Fruit fly (Drosophila melanogaster) whole organism, prepupa: ENCODE measurements around the gene Sfmbt.
A peak's percentile ranks its signal among the peaks of the same experiment; 100 is the strongest.

Source experiments
- Blimp-1 ChIP-seq: fragments of 200-800 bp; sonication (Bioruptor generic); optimal IDR thresholded peaks from 3 replicates; lab custom pipeline; 2017; ENCODE audit warnings: missing biosample characterization, missing genetic modification characterization, mild to moderate bottlenecking, moderate library complexity, missing genetic modification reagents
- CG10631 ChIP-seq: fragments of 200-800 bp; sonication (Bioruptor generic); optimal IDR thresholded peaks from 2 replicates; lab custom pipeline; 2016; ENCODE audit warnings: missing biosample characterization, missing genetic modification characterization
- CG10669 ChIP-seq: fragments of 200-800 bp; sonication (Bioruptor generic); optimal IDR thresholded peaks from 3 replicates; lab custom pipeline; 2018; ENCODE audit warnings: missing biosample characterization, mild to moderate bottlenecking, missing genetic modification characterization, moderate library complexity
- CG11762 ChIP-seq: fragments of 200-800 bp; sonication (Bioruptor generic); optimal IDR thresholded peaks from 3 replicates; lab custom pipeline; 2016; ENCODE audit warnings: missing biosample characterization, missing genetic modification characterization; ENCODE audit not compliant: insufficient read depth
- CG15336 ChIP-seq: fragments of 200-800 bp; sonication (Bioruptor generic); IDR thresholded peaks from 2 replicates; pipeline ENCODE4 v1.3.6; 2022; ENCODE audit warnings: missing biosample characterization, missing genetic modification characterization
- CG32006 ChIP-seq: fragments of 200-800 bp; sonication (Bioruptor generic); optimal IDR thresholded peaks from 3 replicates; lab custom pipeline; 2017; ENCODE audit warnings: missing biosample characterization, mild to moderate bottlenecking, missing genetic modification characterization
- CG34406 ChIP-seq: fragments of 200-800 bp; sonication (Bioruptor generic); optimal IDR thresholded peaks from 3 replicates; lab custom pipeline; 2016; ENCODE audit warnings: missing biosample characterization, missing genetic modification characterization
- CG3919 ChIP-seq: fragments of 200-800 bp; sonication (Bioruptor generic); optimal IDR thresholded peaks from 3 replicates; lab custom pipeline; 2016; ENCODE audit warnings: missing biosample characterization, missing genetic modification characterization
- CG4318 ChIP-seq: fragments of 200-800 bp; sonication (Bioruptor generic); optimal IDR thresholded peaks from 3 replicates; lab custom pipeline; 2017; ENCODE audit warnings: missing biosample characterization, mild to moderate bottlenecking, missing genetic modification characterization
- CG6163 ChIP-seq: fragments of 200-800 bp; sonication (Bioruptor generic); IDR thresholded peaks from 3 replicates; pipeline ENCODE4 v1.3.6; 2022; ENCODE audit warnings: missing biosample characterization, missing genetic modification characterization
- CG6276 ChIP-seq: fragments of 200-800 bp; sonication (Bioruptor generic); optimal IDR thresholded peaks from 2 replicates; lab custom pipeline; 2017; ENCODE audit warnings: missing biosample characterization, mild to moderate bottlenecking, missing genetic modification characterization
- CG6808 ChIP-seq: fragments of 200-800 bp; sonication (Bioruptor generic); optimal IDR thresholded peaks from 3 replicates; lab custom pipeline; 2017; ENCODE audit warnings: missing biosample characterization, missing genetic modification characterization, mild to moderate bottlenecking, moderate library complexity, missing genetic modification reagents
- CG6854 ChIP-seq: fragments of 200-800 bp; sonication (Bioruptor generic); optimal IDR thresholded peaks from 2 replicates; lab custom pipeline; 2017; ENCODE audit warnings: missing biosample characterization, mild to moderate bottlenecking, missing genetic modification characterization
- CG7368 ChIP-seq: fragments of 200-800 bp; sonication (Bioruptor generic); optimal IDR thresholded peaks from 3 replicates; lab custom pipeline; 2016; ENCODE audit warnings: missing biosample characterization, missing genetic modification characterization
- CG8119 ChIP-seq: fragments of 200-800 bp; sonication (Bioruptor generic); IDR thresholded peaks from 3 replicates; pipeline ENCODE4 v1.3.6; 2022; ENCODE audit warnings: missing biosample characterization, missing genetic modification characterization
- Eip78C ChIP-seq: fragments of 200-800 bp; sonication (Bioruptor generic); peaks from one replicate; lab custom pipeline; 2016; ENCODE audit warnings: missing biosample characterization, missing genetic modification characterization
- Eip93F ChIP-seq: fragments of 200-800 bp; sonication (Bioruptor generic); optimal IDR thresholded peaks from 2 replicates; lab custom pipeline; 2016; ENCODE audit warnings: missing biosample characterization, mild to moderate bottlenecking, missing genetic modification characterization
- Ets21C ChIP-seq: fragments of 200-800 bp; sonication (Bioruptor generic); optimal IDR thresholded peaks from 3 replicates; lab custom pipeline; 2016; ENCODE audit warnings: missing biosample characterization, missing genetic modification characterization
- Ets96B ChIP-seq: fragments of 200-800 bp; optimal IDR thresholded peaks from 2 replicates; lab custom pipeline; 2019; ENCODE audit warnings: missing biosample characterization, mild to moderate bottlenecking, missing genetic modification characterization, moderate library complexity
- Gug ChIP-seq: fragments of 200-800 bp; sonication (Bioruptor generic); IDR thresholded peaks from 2 replicates; pipeline ENCODE4 v1.3.6; 2022; ENCODE audit warnings: missing biosample characterization, missing genetic modification characterization
- Hr39 ChIP-seq: fragments of 200-800 bp; sonication (Bioruptor generic); optimal IDR thresholded peaks from 2 replicates; lab custom pipeline; 2016; ENCODE audit warnings: missing biosample characterization, missing genetic modification characterization
- Hr4 ChIP-seq: fragments of 200-800 bp; sonication (Bioruptor generic); optimal IDR thresholded peaks from 3 replicates; lab custom pipeline; 2016; ENCODE audit warnings: missing biosample characterization, missing genetic modification characterization
- Met ChIP-seq: fragments of 200-800 bp; sonication (Bioruptor generic); optimal IDR thresholded peaks from 3 replicates; lab custom pipeline; 2016; ENCODE audit warnings: missing biosample characterization, missing genetic modification characterization
- OdsH ChIP-seq: fragments of 200-800 bp; sonication (Bioruptor generic); optimal IDR thresholded peaks from 3 replicates; lab custom pipeline; 2016; ENCODE audit warnings: missing biosample characterization, missing genetic modification characterization
- Sox102F ChIP-seq: fragments of 200-800 bp; sonication (Bioruptor generic); optimal IDR thresholded peaks from 2 replicates; lab custom pipeline; 2016; ENCODE audit warnings: missing biosample characterization, mild to moderate bottlenecking, missing genetic modification characterization
- Sox14 ChIP-seq: fragments of 200-800 bp; sonication (Bioruptor generic); optimal IDR thresholded peaks from 3 replicates; lab custom pipeline; 2016; ENCODE audit warnings: missing biosample characterization, missing genetic modification characterization
- acj6 ChIP-seq: fragments of 200-800 bp; sonication (Bioruptor generic); optimal IDR thresholded peaks from 3 replicates; lab custom pipeline; 2016; ENCODE audit warnings: missing biosample characterization, missing genetic modification characterization
- dsx ChIP-seq: fragments of 200-800 bp; optimal IDR thresholded peaks from 3 replicates; lab custom pipeline; 2019; ENCODE audit warnings: missing biosample characterization, mild to moderate bottlenecking, missing genetic modification characterization, moderate library complexity; ENCODE audit not compliant: poor library complexity, severe bottlenecking
- esn ChIP-seq: fragments of 200-800 bp; sonication (Bioruptor generic); optimal IDR thresholded peaks from 2 replicates; lab custom pipeline; 2016; ENCODE audit warnings: missing biosample characterization, mild to moderate bottlenecking, missing genetic modification characterization, moderate library complexity
- fd59A ChIP-seq: fragments of 200-800 bp; sonication (Bioruptor generic); optimal IDR thresholded peaks from 2 replicates; lab custom pipeline; 2017; ENCODE audit warnings: missing biosample characterization, mild to moderate bottlenecking, missing genetic modification characterization, missing genetic modification reagents
- fd85E ChIP-seq: fragments of 200-800 bp; sonication (Bioruptor generic); optimal IDR thresholded peaks from 3 replicates; lab custom pipeline; 2016; ENCODE audit warnings: missing biosample characterization, missing genetic modification characterization
- fkh ChIP-seq: fragments of 200-800 bp; sonication (Bioruptor generic); optimal IDR thresholded peaks from 3 replicates; lab custom pipeline; 2017; ENCODE audit warnings: missing biosample characterization, mild to moderate bottlenecking, missing genetic modification characterization, moderate library complexity
- lz ChIP-seq: fragments of 200-800 bp; sonication (Bioruptor generic); optimal IDR thresholded peaks from 3 replicates; lab custom pipeline; 2016; ENCODE audit warnings: missing biosample characterization, missing genetic modification characterization
- salr ChIP-seq, 2 experiments: fragments of 200-800 bp; sonication (Bioruptor generic); optimal IDR thresholded peaks; 3 replicates each; lab custom pipeline; 2016 to 2018; ENCODE audit warnings: missing biosample characterization in 2 of 2, missing genetic modification characterization in 2 of 2, mild to moderate bottlenecking in 1 of 2
- spab ChIP-seq: fragments of 200-800 bp; sonication (Bioruptor generic); optimal IDR thresholded peaks from 2 replicates; lab custom pipeline; 2017; ENCODE audit warnings: missing biosample characterization, mild to moderate bottlenecking, missing genetic modification characterization, missing genetic modification reagents
- ss ChIP-seq, 2 experiments: fragments of 200-800 bp; sonication (Bioruptor generic); optimal IDR thresholded peaks; 2 replicates in 1 of 2; 3 replicates in 1 of 2; lab custom pipeline; 2017 to 2018; ENCODE audit warnings: mild to moderate bottlenecking in 2 of 2, missing biosample characterization in 2 of 2, missing genetic modification characterization in 2 of 2, moderate library complexity in 1 of 2
- vri ChIP-seq: fragments of 200-800 bp; sonication (Bioruptor generic); optimal IDR thresholded peaks from 3 replicates; lab custom pipeline; 2016; ENCODE audit warnings: missing biosample characterization, mild to moderate bottlenecking, missing genetic modification characterization

The Sfmbt gene

dm6 chr2L:13164994-13165801, 11.4 kb downstream of the Sfmbt start, which contains the start of gene Sirt1 (continued):
- TF ChIP-seq Blimp-1 (GFP tag; lab: Kevin White, UChicago): peak; percentile 78
- TF ChIP-seq Eip78C (GFP tag; lab: Kevin White, UChicago): peak; percentile 90
- peak; percentile 89 for TF ChIP-seq OdsH (GFP tag; lab: Kevin White, UChicago)
- TF ChIP-seq fd59A (GFP tag; lab: Kevin White, UChicago): peak; percentile 75
- peak; percentile 82 for TF ChIP-seq lz
- peak; percentile 81 for TF ChIP-seq CG3919 (GFP tag; lab: Kevin White, UChicago)
- peak; percentile 86 for TF ChIP-seq CG4318
- TF ChIP-seq Ets96B (tag; lab: Kevin White, UChicago): peak; percentile 87
- peak; percentile 39 for TF ChIP-seq fkh (GFP tag; lab: Kevin White, UChicago)
- peak; percentile 85 for TF ChIP-seq Hr39
- peak; percentile 70 for TF ChIP-seq dsx (GFP tag; lab: Kevin White, UChicago)
- peak; percentile 26 for TF ChIP-seq Eip93F
- peak; percentile 78 for TF ChIP-seq CG8119
- peak; percentile 74 for TF ChIP-seq Sox14
- TF ChIP-seq fd85E: no peak
- no peak for TF ChIP-seq vri
- peak; percentile 82 for TF ChIP-seq CG15336 (GFP tag; lab: Robert Waterston, UW)
- TF ChIP-seq Met (GFP tag; lab: Kevin White, UChicago): peak; percentile 81
- peak; percentile 87 for TF ChIP-seq CG34406 (GFP tag; lab: Kevin White, UChicago)
- TF ChIP-seq CG6163 (GFP tag; lab: Robert Waterston, UW): no peak; the same call in 2 of the 3 replicates
- no peak; the same call in none of the 2 replicates for TF ChIP-seq Gug (GFP tag; lab: Robert Waterston, UW)
- TF ChIP-seq esn: peak; percentile 85
- peak; percentile 80 for TF ChIP-seq CG6276 (GFP tag; lab: Kevin White, UChicago)
- peak; percentile 66 for TF ChIP-seq CG7368 (GFP tag; lab: Kevin White, UChicago)
- peak; percentile 74 for TF ChIP-seq CG11762 (GFP tag; lab: Kevin White, UChicago)
- TF ChIP-seq salr (GFP tag; optimal IDR thresholded peaks at IDR 0.05; lab: Kevin White, UChicago): peak; percentile 6 to 92
- peak; percentile 90 for TF ChIP-seq CG32006 (GFP tag; lab: Kevin White, UChicago)
- TF ChIP-seq Ets21C (GFP tag; lab: Kevin White, UChicago): peak; percentile 65
- peak; percentile 32 for TF ChIP-seq Sox102F (GFP tag; lab: Kevin White, UChicago)
- peak; percentile 75 for TF ChIP-seq CG6854 (GFP tag; lab: Kevin White, UChicago)
- TF ChIP-seq CG10669: peak; percentile 76
- TF ChIP-seq, all 60 proteins: peak for 51

dm6 chr2L:13160227-13160626, 16.4 kb downstream of the Sfmbt start, which contains the start of gene kmg:
Gene kmg, plus strand, starts transcription at chr2L:13160527.
- no peak for TF ChIP-seq CG10631
- TF ChIP-seq CG6808 (GFP tag; lab: Kevin White, UChicago): no peak
- no peak for TF ChIP-seq Ets96B (tag; lab: Kevin White, UChicago)
- no peak for TF ChIP-seq Eip78C (GFP tag; lab: Kevin White, UChicago)
- TF ChIP-seq CG8119: no peak
- TF ChIP-seq dsx (GFP tag; lab: Kevin White, UChicago): no peak
- no peak for TF ChIP-seq ss (GFP tag; optimal IDR thresholded peaks at IDR 0.05; lab: Kevin White, UChicago)
- no peak for TF ChIP-seq CG15336 (GFP tag; lab: Robert Waterston, UW)
- no peak for TF ChIP-seq CG4318
- TF ChIP-seq Hr4 (GFP tag; lab: Kevin White, UChicago): no peak
- TF ChIP-seq fkh (GFP tag; lab: Kevin White, UChicago): no peak
- TF ChIP-seq spab (GFP tag; lab: Kevin White, UChicago): no peak
- no peak for TF ChIP-seq CG32006 (GFP tag; lab: Kevin White, UChicago)
- TF ChIP-seq fd59A (GFP tag; lab: Kevin White, UChicago): no peak
- TF ChIP-seq acj6: no peak
